Worm (Caenorhabditis elegans) whole organism, mixed stage, embryonic: ENCODE data around the gene spex-3.

ENCODE experiments used
- bed-3 ChIP-seq: fragments of 200-800 bp; sonication (Bioruptor generic); optimal IDR thresholded peaks from 3 replicates; lab custom pipeline; 2018; ENCODE audit warnings: mild to moderate bottlenecking, missing genetic modification characterization, moderate library complexity, missing compliant biosample characterization
- ces-1 ChIP-seq: fragments of 150-350 bp; optimal IDR thresholded peaks from 2 replicates; lab custom pipeline; 2014; ENCODE audit warnings: missing biosample characterization, missing genetic modification reagents, missing genetic modification characterization
- drap-1 ChIP-seq: fragments of 200-800 bp; sonication (Bioruptor generic); optimal IDR thresholded peaks from 3 replicates; lab custom pipeline; 2018; ENCODE audit warnings: mild to moderate bottlenecking, missing genetic modification characterization, missing compliant biosample characterization
- lsy-2 ChIP-seq: fragments of 150-350 bp; optimal IDR thresholded peaks from 2 replicates; lab custom pipeline; 2014; ENCODE audit warnings: missing biosample characterization, missing genetic modification characterization
- mep-1 ChIP-seq: fragments of 150-350 bp; optimal IDR thresholded peaks from 2 replicates; lab custom pipeline; 2017; ENCODE audit warnings: missing biosample characterization, missing genetic modification reagents, missing genetic modification characterization, inconsistent platforms
- nhr-2 ChIP-seq: fragments of 150-350 bp; optimal IDR thresholded peaks from 2 replicates; lab custom pipeline; 2014; ENCODE audit warnings: missing biosample characterization, missing genetic modification characterization
- nhr-76 ChIP-seq: sonication (generic microtip); optimal IDR thresholded peaks from 2 replicates; lab custom pipeline; 2017; ENCODE audit warnings: missing biosample characterization, missing genetic modification characterization
- pha-4 ChIP-seq: fragments of 150-350 bp; optimal IDR thresholded peaks from 2 replicates; lab custom pipeline; 2018; ENCODE audit warnings: missing biosample characterization, missing genetic modification reagents, missing genetic modification characterization
- sem-2 ChIP-seq: fragments of 200-800 bp; sonication (Bioruptor generic); optimal IDR thresholded peaks from 2 replicates; lab custom pipeline; 2018; ENCODE audit warnings: mild to moderate bottlenecking, missing genetic modification characterization, missing compliant biosample characterization
- unc-62 ChIP-seq: fragments of 150-350 bp; optimal IDR thresholded peaks from 2 replicates; lab custom pipeline; 2014; ENCODE audit warnings: missing biosample characterization, missing genetic modification reagents, missing genetic modification characterization
- zip-8 ChIP-seq: fragments of 150-350 bp; optimal IDR thresholded peaks from 2 replicates; lab custom pipeline; 2014; ENCODE audit warnings: missing biosample characterization, missing genetic modification characterization
- ztf-11 ChIP-seq: fragments of 150-350 bp; optimal IDR thresholded peaks from 2 replicates; lab custom pipeline; 2014; ENCODE audit warnings: missing biosample characterization, missing genetic modification characterization

- TF ChIP-seq nhr-76 (tag; lab: Kevin White, UChicago) (no peak), bed-3 (GFP tag; lab: Kevin White, UChicago) (no peak), pha-4 (tag; lab: Kevin White, UChicago) (no peak), zip-8 (tag; lab: Kevin White, UChicago) (no peak), drap-1 (no peak), ztf-11 (no peak), mep-1 (tag; lab: Kevin White, UChicago) (no peak), unc-62 (GFP tag; lab: Kevin White, UChicago) (no peak), nhr-2 (tag; lab: Kevin White, UChicago) (no peak), lsy-2 (tag; lab: Kevin White, UChicago) (no peak), sem-2 (GFP tag; lab: Kevin White, UChicago) (no peak), ces-1 (GFP tag; lab: Kevin White, UChicago) (no peak)
Measured at ce11 chrIII:1674760-1675159, 27.5 kb downstream of the spex-3 start.
